Fruit fly (Drosophila melanogaster) whole organism, pupa: ENCODE data around the gene bif.

Experiments used
- CG32121 ChIP-seq: fragments of 200-800 bp; sonication (Bioruptor generic); IDR thresholded peaks from 2 replicates; pipeline ENCODE4 v1.3.6; 2022; ENCODE audit warnings: missing biosample characterization, missing genetic modification characterization
- CG34367 ChIP-seq: fragments of 200-800 bp; sonication (Bioruptor generic); optimal IDR thresholded peaks from 2 replicates; lab custom pipeline; 2018; ENCODE audit warnings: missing biosample characterization, mild to moderate bottlenecking, missing genetic modification characterization
- fd96Ca ChIP-seq: fragments of 200-800 bp; sonication (Bioruptor generic); IDR thresholded peaks from 3 replicates; pipeline ENCODE4 v1.3.6; 2022; ENCODE audit warnings: missing biosample characterization, missing genetic modification characterization

DNA sequence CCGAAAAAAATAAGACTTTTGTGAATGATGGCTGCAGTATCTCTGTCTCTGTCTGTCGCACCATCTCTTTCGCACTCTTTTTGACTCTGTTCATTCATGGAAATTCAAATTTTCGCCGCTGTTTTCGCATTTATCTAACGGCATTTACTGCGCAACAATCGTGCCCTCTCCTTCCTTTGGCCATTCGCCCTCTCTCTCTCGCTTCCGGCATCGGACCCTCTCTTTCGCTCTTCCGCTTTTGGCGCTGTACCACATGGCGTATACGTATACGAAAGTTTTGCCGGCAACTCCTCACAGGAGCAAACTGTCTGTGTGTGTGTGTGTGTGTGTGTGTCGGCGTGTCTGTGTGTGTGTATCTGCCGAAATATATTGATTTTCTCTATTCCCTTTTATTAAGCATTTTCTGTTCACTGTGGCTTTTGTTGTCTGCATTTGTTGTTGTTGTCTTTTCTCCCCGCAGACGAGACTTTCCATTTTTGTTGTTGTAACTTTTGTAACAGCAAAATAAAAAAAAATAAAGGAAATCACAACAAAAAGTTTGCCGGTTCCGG, 34.2 kb upstream of the bif start:
- no peak for TF ChIP-seq CG34367 (tag; lab: Kevin White, UChicago)
- no peak for TF ChIP-seq fd96Ca (GFP tag; lab: Robert Waterston, UW)
- no peak for TF ChIP-seq CG32121 (GFP tag; lab: Robert Waterston, UW)
